Fruit fly (Drosophila melanogaster): ENCODE measurements around the gene CG12984.

Gene CG12984

DNA sequence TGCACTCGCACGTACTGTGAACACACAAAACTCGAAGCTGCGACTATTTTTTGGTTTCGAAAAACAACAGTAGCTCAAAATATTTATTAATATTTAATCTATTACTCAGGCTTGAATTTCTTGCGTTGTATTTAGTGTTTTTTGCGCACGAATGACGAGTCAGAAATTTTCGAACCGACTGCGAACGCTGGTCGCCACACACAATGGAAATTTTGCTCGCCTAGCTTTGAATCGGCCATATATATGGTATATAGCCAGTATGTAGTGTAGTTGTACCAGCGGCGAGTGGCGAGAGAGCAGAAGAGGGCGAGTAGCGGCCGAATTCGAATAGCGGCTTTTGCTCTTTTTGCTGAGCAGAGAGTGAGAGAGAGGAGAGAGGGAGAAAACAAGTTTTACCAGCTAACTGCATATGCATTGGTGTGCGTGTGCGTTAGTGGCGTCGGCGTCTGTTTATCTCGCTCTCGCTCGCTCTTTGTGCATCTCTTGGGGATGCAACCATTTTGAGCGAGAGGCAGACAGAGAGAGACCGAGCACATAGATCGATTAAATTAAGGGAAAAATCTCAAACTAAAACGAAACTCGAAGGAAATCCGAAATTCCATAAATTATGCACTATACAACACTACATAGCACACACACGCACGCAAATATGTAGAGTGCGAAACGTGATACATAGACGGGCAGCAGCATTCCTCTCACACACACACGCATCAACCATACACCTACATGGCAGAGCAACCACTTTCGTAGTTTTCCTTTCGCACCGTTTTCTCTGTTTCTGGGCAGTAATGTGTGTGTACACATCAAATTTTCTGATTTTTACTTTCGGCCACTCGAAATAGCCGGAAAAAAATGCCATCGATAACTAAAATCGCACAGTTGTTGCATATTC, 34.8 kb downstream of the CG12984 start (continued):
- TF ChIP-seq CG17385 (GFP tag; optimal IDR thresholded peaks at IDR 0.05) (no peak), Optix (GFP tag; IDR thresholded peaks at IDR 0.05) (0 out of 3 replicates have a peak, but pooled peaks have one; percentile 22), tna (GFP tag; IDR thresholded peaks at IDR 0.05; ENCODE audit: partially characterized antibody) (peak; percentile 39; the same call in 1 of the 2 replicates), gce (GFP tag; IDR thresholded peaks at IDR 0.05) (0 out of 3 replicates have a peak, but pooled peaks have one; percentile 44), Bgb (GFP tag; IDR thresholded peaks at IDR 0.05; ENCODE audit: partially characterized antibody) (0 out of 2 replicates have a peak, but pooled peaks have one; percentile 11), sqz (GFP tag; optimal IDR thresholded peaks at IDR 0.05) (peak; percentile 18), inv (GFP tag; IDR thresholded peaks at IDR 0.05; ENCODE audit: partially characterized antibody) (no peak), GATAe (GFP tag; conservative IDR thresholded peaks at IDR 0.05) (no peak), lov (optimal IDR thresholded peaks at IDR 0.05) (peak; percentile 78), lov (GFP tag; IDR thresholded peaks at IDR 0.05) (0 out of 3 replicates have a peak, but pooled peaks have one; percentile 28), CG9876 (GFP tag; optimal IDR thresholded peaks at IDR 0.05) (peak; percentile 17), Sry-δ (GFP tag; optimal IDR thresholded peaks at IDR 0.05) (peak; percentile 2), zf30C (GFP tag; optimal IDR thresholded peaks at IDR 0.05) (peak; percentile 35), rib (GFP tag; IDR thresholded peaks at IDR 0.05) (0 out of 2 replicates have a peak, but pooled peaks have one; percentile 43), CG30403 (GFP tag; optimal IDR thresholded peaks at IDR 0.05) (peak; percentile 5), CG10267 (tag; optimal IDR thresholded peaks at IDR 0.05) (peak; percentile 82), otp (GFP tag; IDR thresholded peaks at IDR 0.05) (peak; percentile 35; the same call in 1 of the 3 replicates), gt (GFP tag; IDR thresholded peaks at IDR 0.05) (no peak), sd (tag; optimal IDR thresholded peaks at IDR 0.05) (peak; percentile 93), CG4617 (GFP tag; optimal IDR thresholded peaks at IDR 0.05; ENCODE audit: borderline replicate concordance) (no peak), CG16813 (GFP tag; IDR thresholded peaks at IDR 0.05; ENCODE audit: partially characterized antibody) (peak; percentile 28; the same call in 1 of the 3 replicates), CG15696 (tag; optimal IDR thresholded peaks at IDR 0.05) (no peak), Ssrp (tag; optimal IDR thresholded peaks at IDR 0.05) (no peak), CG3163 (GFP tag; optimal IDR thresholded peaks at IDR 0.05) (peak; percentile 88), CG1024 (GFP tag; IDR thresholded peaks at IDR 0.05) (no peak), CrebB (tag; optimal IDR thresholded peaks at IDR 0.05) (no peak), CG7745 (tag; optimal IDR thresholded peaks at IDR 0.05) (peak; percentile 44), unc-4 (GFP tag; IDR thresholded peaks at IDR 0.05; ENCODE audit: partially characterized antibody) (0 out of 2 replicates have a peak, but pooled peaks have one; percentile 30), Opbp (GFP tag; IDR thresholded peaks at IDR 0.05; ENCODE audit: partially characterized antibody) (peak; percentile 9; the same call in 1 of the 3 replicates), vvl (GFP tag; IDR thresholded peaks at IDR 0.05) (peak; percentile 54; the same call in 1 of the 2 replicates), gsb-n (tag; optimal IDR thresholded peaks at IDR 0.05) (no peak), fd96Cb (tag; optimal IDR thresholded peaks at IDR 0.05) (no peak), PHDP (tag; optimal IDR thresholded peaks at IDR 0.05) (peak; percentile 16), tgo (GFP tag; IDR thresholded peaks at IDR 0.05) (no peak), CG18476 (GFP tag; optimal IDR thresholded peaks at IDR 0.05) (peak; percentile 1), zen (tag; optimal IDR thresholded peaks at IDR 0.05) (peak; percentile 21), CG14014 (GFP tag; IDR thresholded peaks at IDR 0.05) (no peak), Trl (optimal IDR thresholded peaks at IDR 0.05) (peak; percentile 98 to 100), Trl (GFP tag; optimal IDR thresholded peaks at IDR 0.05) (peak; percentile 74), CG7357 (GFP tag; IDR thresholded peaks at IDR 0.05) (no peak), bigmax (GFP tag; optimal IDR thresholded peaks at IDR 0.05) (no peak), CG32532 (GFP tag; IDR thresholded peaks at IDR 0.05) (peak; percentile 53; the same call in 1 of the 2 replicates), pros (GFP tag; optimal IDR thresholded peaks at IDR 0.05) (peak; percentile 87), sens-2 (GFP tag; IDR thresholded peaks at IDR 0.05) (peak; percentile 13; the same call in 1 of the 2 replicates), CG10274 (GFP tag; optimal IDR thresholded peaks at IDR 0.05) (no peak), dmrt99B (tag; optimal IDR thresholded peaks at IDR 0.05) (peak; percentile 26), corto (GFP tag; optimal IDR thresholded peaks at IDR 0.05) (peak; percentile 63)
